Fruit fly (Drosophila melanogaster) whole organism, wandering third instar larva: ENCODE data around the gene mge.
A peak's percentile ranks its signal among the peaks of the same experiment; 100 is the strongest.

Experiments
- Abd-B ChIP-seq: fragments of >200 bp; optimal IDR thresholded peaks from 2 replicates; lab custom pipeline; 2017; ENCODE audit warnings: missing biosample characterization, missing genetic modification characterization
- CG32264 ChIP-seq: fragments of 200-800 bp; sonication (Bioruptor generic); optimal IDR thresholded peaks from 2 replicates; lab custom pipeline; 2016; ENCODE audit warnings: missing biosample characterization, missing genetic modification characterization
- CG9705 ChIP-seq: fragments of 200-800 bp; sonication (Bioruptor generic); optimal IDR thresholded peaks from 2 replicates; lab custom pipeline; 2018; ENCODE audit warnings: missing biosample characterization, mild to moderate bottlenecking, missing genetic modification characterization
- CrebA ChIP-seq: fragments of 200-800 bp; sonication (Bioruptor generic); optimal IDR thresholded peaks from 2 replicates; lab custom pipeline; 2016; ENCODE audit warnings: missing biosample characterization, mild to moderate bottlenecking, missing genetic modification characterization, borderline replicate concordance
- Dfd ChIP-seq: fragments of >200 bp; optimal IDR thresholded peaks from 2 replicates; lab custom pipeline; 2017; ENCODE audit warnings: missing biosample characterization, missing genetic modification characterization
- Dif ChIP-seq: fragments of 200-275, 200-300 bp; sonication (Bioruptor generic); optimal IDR thresholded peaks from 2 replicates; lab custom pipeline; 2018; ENCODE audit warnings: missing biosample characterization, missing genetic modification characterization; ENCODE audit not compliant: partially characterized antibody
- GATAd ChIP-seq: sonication (Bioruptor generic); optimal IDR thresholded peaks from 2 replicates; lab custom pipeline; 2016; ENCODE audit warnings: missing biosample characterization, missing genetic modification characterization
- HLH106 ChIP-seq: fragments of 200-800 bp; optimal IDR thresholded peaks from 3 replicates; lab custom pipeline; 2019; ENCODE audit warnings: missing biosample characterization, mild to moderate bottlenecking, missing genetic modification characterization, moderate library complexity
- Hnf4 ChIP-seq: fragments of 200-800 bp; sonication (Bioruptor generic); optimal IDR thresholded peaks from 2 replicates; lab custom pipeline; 2016; ENCODE audit warnings: missing biosample characterization, mild to moderate bottlenecking, missing genetic modification characterization
- Hr78 ChIP-seq: fragments of >200 bp; optimal IDR thresholded peaks from 2 replicates; lab custom pipeline; 2017; ENCODE audit warnings: missing biosample characterization, missing genetic modification characterization
- Hr83 ChIP-seq: fragments of 200-300 bp; sonication (Bioruptor generic); optimal IDR thresholded peaks from 2 replicates; lab custom pipeline; 2016; ENCODE audit warnings: missing biosample characterization, mild to moderate bottlenecking, missing genetic modification characterization, moderate library complexity; ENCODE audit not compliant: poor library complexity, severe bottlenecking
- Jra ChIP-seq: sonication (Bioruptor generic); optimal IDR thresholded peaks from 2 replicates; lab custom pipeline; 2016; ENCODE audit warnings: missing biosample characterization, missing genetic modification characterization
- Mio ChIP-seq: sonication (Bioruptor generic); optimal IDR thresholded peaks from 2 replicates; lab custom pipeline; 2016; ENCODE audit warnings: missing biosample characterization, missing genetic modification characterization
- Myc ChIP-seq: fragments of >200 bp; optimal IDR thresholded peaks from 2 replicates; lab custom pipeline; 2017
- N ChIP-seq: fragments of >200 bp; optimal IDR thresholded peaks from 2 replicates; lab custom pipeline; 2018; ENCODE audit warnings: missing biosample characterization, missing external identifiers, missing genetic modification characterization
- OdsH ChIP-seq: fragments of 200-800 bp; sonication (Bioruptor generic); optimal IDR thresholded peaks from 2 replicates; lab custom pipeline; 2016; ENCODE audit warnings: missing biosample characterization, mild to moderate bottlenecking, missing genetic modification characterization
- Rel ChIP-seq, 2 experiments: fragments of 200-800 bp; sonication (Bioruptor generic) in 1 of 2; optimal IDR thresholded peaks; 2 replicates in 1 of 2; 3 replicates in 1 of 2; lab custom pipeline; 2016 to 2019; ENCODE audit warnings: mild to moderate bottlenecking in 2 of 2, missing biosample characterization in 2 of 2, missing genetic modification characterization in 2 of 2, moderate library complexity in 1 of 2
- Sp1 ChIP-seq: fragments of 200-800 bp; sonication (Bioruptor generic); optimal IDR thresholded peaks from 3 replicates; lab custom pipeline; 2019; ENCODE audit warnings: missing biosample characterization, mild to moderate bottlenecking, missing genetic modification characterization, moderate library complexity
- Vsx2 ChIP-seq: fragments of 200-300, 225-300 bp; sonication (Bioruptor generic); optimal IDR thresholded peaks from 2 replicates; lab custom pipeline; 2018; ENCODE audit warnings: missing biosample characterization, missing genetic modification characterization; ENCODE audit not compliant: partially characterized antibody
- br ChIP-seq: fragments of 200-800 bp; sonication (Bioruptor generic); optimal IDR thresholded peaks from 2 replicates; lab custom pipeline; 2016; ENCODE audit warnings: missing biosample characterization, missing genetic modification characterization
- brk ChIP-seq: fragments of 200-800 bp; sonication (Bioruptor generic); optimal IDR thresholded peaks from 2 replicates; lab custom pipeline; 2016; ENCODE audit warnings: missing biosample characterization, mild to moderate bottlenecking, missing genetic modification characterization
- dl ChIP-seq, 2 experiments: fragments of 175-275, 200-275 bp in 1 of 2; fragments of 200-275 bp in 1 of 2; sonication (Bioruptor generic); optimal IDR thresholded peaks; lab custom pipeline; 2018; ENCODE audit warnings: mild to moderate bottlenecking in 2 of 2, missing biosample characterization in 2 of 2, missing genetic modification characterization in 2 of 2, moderate library complexity in 2 of 2; ENCODE audit not compliant: partially characterized antibody in 2 of 2, insufficient read depth in 1 of 2
- dmrt93B ChIP-seq: fragments of 200-800 bp; sonication (Bioruptor generic); optimal IDR thresholded peaks from 2 replicates; lab custom pipeline; 2018; ENCODE audit warnings: missing biosample characterization, mild to moderate bottlenecking, missing genetic modification characterization
- dsf ChIP-seq: sonication (Bioruptor generic); optimal IDR thresholded peaks from 2 replicates; lab custom pipeline; 2016; ENCODE audit warnings: missing biosample characterization, missing genetic modification characterization, borderline replicate concordance
- foxo ChIP-seq, 2 experiments: fragments of 200-800 bp; sonication (Bioruptor generic); optimal IDR thresholded peaks; 2 replicates in 1 of 2; 3 replicates in 1 of 2; lab custom pipeline; 2016 to 2017; ENCODE audit warnings: missing biosample characterization in 2 of 2, missing genetic modification characterization in 2 of 2
- jim ChIP-seq: fragments of 175-275, 200-325 bp; sonication (Bioruptor generic); optimal IDR thresholded peaks from 2 replicates; lab custom pipeline; 2016; ENCODE audit warnings: missing biosample characterization, mild to moderate bottlenecking, missing genetic modification characterization
- lola ChIP-seq: fragments of >200 bp; optimal IDR thresholded peaks from 2 replicates; lab custom pipeline; 2017; ENCODE audit warnings: missing biosample characterization, missing genetic modification characterization
- pan ChIP-seq: fragments of >200 bp; optimal IDR thresholded peaks from 2 replicates; lab custom pipeline; 2017
- psq ChIP-seq: fragments of 200-800 bp; sonication (Bioruptor generic); optimal IDR thresholded peaks from 3 replicates; lab custom pipeline; 2017; ENCODE audit warnings: missing biosample characterization, mild to moderate bottlenecking, missing genetic modification characterization, moderate library complexity
- rgr ChIP-seq: fragments of 200-800 bp; sonication (Bioruptor generic); optimal IDR thresholded peaks from 3 replicates; lab custom pipeline; 2016; ENCODE audit warnings: missing biosample characterization, mild to moderate bottlenecking, missing genetic modification characterization
- sage ChIP-seq: fragments of 200-800 bp; sonication (Bioruptor generic); optimal IDR thresholded peaks from 2 replicates; lab custom pipeline; 2016; ENCODE audit warnings: missing biosample characterization, mild to moderate bottlenecking, missing genetic modification characterization
- sv ChIP-seq: fragments of 200-800 bp; sonication (Bioruptor generic); optimal IDR thresholded peaks from 3 replicates; lab custom pipeline; 2016; ENCODE audit warnings: missing biosample characterization, missing genetic modification characterization
- tai ChIP-seq: sonication (Bioruptor generic); optimal IDR thresholded peaks from 2 replicates; lab custom pipeline; 2016; ENCODE audit warnings: missing biosample characterization, missing genetic modification characterization
- woc ChIP-seq: sonication (Bioruptor generic); optimal IDR thresholded peaks from 2 replicates; lab custom pipeline; 2016; ENCODE audit warnings: missing biosample characterization, mild to moderate bottlenecking, missing genetic modification characterization

The mge gene

DNA sequence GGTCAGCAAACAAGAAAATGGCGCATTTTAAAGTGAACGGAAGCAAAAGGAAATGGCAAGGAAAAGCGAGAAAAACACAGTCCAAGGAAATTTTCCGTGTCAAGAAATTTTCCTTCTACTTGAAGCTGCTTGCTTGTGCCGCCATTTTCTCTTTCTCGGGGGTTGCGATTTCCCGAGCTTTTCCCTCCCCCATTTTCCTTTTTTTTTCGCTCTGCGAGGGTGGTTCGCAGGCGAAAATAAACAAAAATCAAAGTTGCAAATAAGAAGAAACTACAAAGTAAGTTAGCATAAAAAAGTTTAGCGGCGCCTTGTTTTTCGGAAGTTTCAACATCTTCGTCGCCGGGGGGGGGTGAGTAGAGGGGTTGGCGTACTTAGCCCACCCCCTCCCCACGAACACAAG lies 22.3 kb downstream of the mge start:
- TF ChIP-seq sv (no peak), Myc (lab: Kevin White, UChicago) (no peak), CG32264 (GFP tag; lab: Kevin White, UChicago) (no peak), Hr78 (GFP tag; lab: Kevin White, UChicago) (no peak), GATAd (GFP tag; lab: Kevin White, UChicago) (no peak), Hr83 (no peak), CrebA (GFP tag; lab: Kevin White, UChicago) (no peak), Abd-B (no peak)

DNA sequence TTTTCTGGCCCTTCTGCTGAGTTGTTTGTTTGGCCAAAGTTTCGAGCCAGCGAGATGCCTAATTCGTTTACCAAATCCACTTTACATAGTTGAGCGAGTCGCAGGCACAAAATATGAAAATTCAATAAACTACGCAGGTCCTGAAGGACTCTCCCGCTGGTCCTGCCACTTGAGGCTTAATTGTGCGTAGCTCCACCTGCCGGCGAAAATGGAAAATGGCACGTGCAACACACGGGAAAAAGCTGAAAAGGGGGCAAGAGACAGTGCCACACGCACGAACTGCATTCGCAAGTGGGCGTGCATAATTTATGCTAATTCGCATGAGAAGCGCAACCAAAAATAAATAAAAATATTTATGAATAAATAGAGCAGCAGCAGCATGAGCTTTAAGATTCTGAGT lies 23.8 kb downstream of the mge start:
- TF ChIP-seq Abd-B (no peak), br (GFP tag; lab: Kevin White, UChicago) (no peak), CG32264 (GFP tag; lab: Kevin White, UChicago) (no peak), foxo (GFP tag; optimal IDR thresholded peaks at IDR 0.05; lab: Kevin White, UChicago) (no peak), OdsH (GFP tag; lab: Kevin White, UChicago) (no peak), brk (GFP tag; lab: Kevin White, UChicago) (no peak), woc (GFP tag; lab: Kevin White, UChicago) (no peak), CG9705 (GFP tag; lab: Kevin White, UChicago) (no peak), Myc (lab: Kevin White, UChicago) (no peak), dsf (GFP tag; lab: Kevin White, UChicago) (no peak), jim (GFP tag; lab: Kevin White, UChicago) (no peak), Dif (GFP tag; lab: Kevin White, UChicago) (no peak), psq (GFP tag; lab: Kevin White, UChicago) (no peak), rgr (GFP tag; lab: Kevin White, UChicago) (no peak)

DNA sequence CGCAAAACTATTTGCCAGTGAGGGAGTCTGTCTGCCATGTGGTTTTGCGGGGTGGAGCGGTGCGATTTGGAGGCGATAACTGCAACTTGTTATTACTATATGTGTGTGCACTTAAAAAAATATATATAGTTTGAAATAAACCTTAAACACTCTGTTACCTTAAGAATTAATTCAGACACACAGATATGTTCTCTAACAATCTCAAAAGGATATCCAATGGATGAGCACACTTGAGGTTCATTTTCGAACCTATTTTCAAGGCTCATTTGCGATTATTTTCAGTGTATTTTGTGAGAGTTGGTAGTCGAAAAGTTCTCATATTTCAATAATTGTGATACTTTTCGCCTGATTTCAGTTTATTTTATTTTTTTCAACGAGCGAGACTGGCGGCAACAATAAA lies 27.7 kb downstream of the mge start:
- no peak for TF ChIP-seq dl (GFP tag; optimal IDR thresholded peaks at IDR 0.05; lab: Kevin White, UChicago; ENCODE audit: insufficient read depth in 1 of 2, partially characterized antibody in 2 of 2)
- TF ChIP-seq foxo (GFP tag; optimal IDR thresholded peaks at IDR 0.05; lab: Kevin White, UChicago), result no peak
- no peak for TF ChIP-seq Myc (lab: Kevin White, UChicago)
- TF ChIP-seq dmrt93B, result no peak
- no peak for TF ChIP-seq Dif (GFP tag; lab: Kevin White, UChicago)
- no peak for TF ChIP-seq sage (GFP tag; lab: Kevin White, UChicago)
- no peak for TF ChIP-seq psq (GFP tag; lab: Kevin White, UChicago)
- TF ChIP-seq woc (GFP tag; lab: Kevin White, UChicago), result no peak
- no peak for TF ChIP-seq Vsx2 (GFP tag; lab: Kevin White, UChicago)
- TF ChIP-seq br (GFP tag; lab: Kevin White, UChicago), result no peak
- no peak for TF ChIP-seq CG32264 (GFP tag; lab: Kevin White, UChicago)
- TF ChIP-seq Dfd (GFP tag; lab: Kevin White, UChicago), result no peak
- TF ChIP-seq HLH106 (tag; lab: Kevin White, UChicago), result no peak
- TF ChIP-seq Jra (GFP tag; lab: Kevin White, UChicago), result no peak
- TF ChIP-seq CG9705 (GFP tag; lab: Kevin White, UChicago), result no peak
- TF ChIP-seq sv, result no peak
- TF ChIP-seq Hr78 (GFP tag; lab: Kevin White, UChicago), result no peak
- TF ChIP-seq tai, result no peak
- no peak for TF ChIP-seq Hnf4 (GFP tag; lab: Kevin White, UChicago)

- TF ChIP-seq pan (lab: Kevin White, UChicago) (no peak), Sp1 (GFP tag; lab: Kevin White, UChicago) (peak; percentile 69), woc (GFP tag; lab: Kevin White, UChicago) (no peak), Jra (GFP tag; lab: Kevin White, UChicago) (no peak), Dif (GFP tag; lab: Kevin White, UChicago) (no peak), Vsx2 (GFP tag; lab: Kevin White, UChicago) (no peak), sv (no peak), Abd-B (no peak), Mio (GFP tag; lab: Kevin White, UChicago) (no peak), lola (no peak), CG9705 (GFP tag; lab: Kevin White, UChicago) (no peak), tai (no peak), CG32264 (GFP tag; lab: Kevin White, UChicago) (no peak), dmrt93B (no peak), HLH106 (tag; lab: Kevin White, UChicago) (no peak), dsf (GFP tag; lab: Kevin White, UChicago) (no peak), br (GFP tag; lab: Kevin White, UChicago) (no peak), Rel (GFP tag; optimal IDR thresholded peaks at IDR 0.05; lab: Kevin White, UChicago) (peak; percentile 57), Rel (tag; optimal IDR thresholded peaks at IDR 0.05; lab: Kevin White, UChicago) (peak; percentile 38), N (no peak), rgr (GFP tag; lab: Kevin White, UChicago) (no peak), CrebA (GFP tag; lab: Kevin White, UChicago) (peak; percentile 18)
- TF ChIP-seq, all 38 proteins: peak for 3
Measured at dm6 chr3L:3878734-3879310, 30.9 kb downstream of the mge start.
